Fruit fly (Drosophila melanogaster) whole organism, embryonic: ENCODE data around the gene ph-p.

Experiments used
- Adf1 ChIP-seq: fragments of 200-800 bp; sonication (Bioruptor generic); IDR thresholded peaks from 2 replicates; pipeline ENCODE4 v1.3.6; 2022; ENCODE audit warnings: missing biosample characterization, missing genetic modification characterization
- Atf6 ChIP-seq: fragments of 200-800 bp; sonication (Bioruptor generic); IDR thresholded peaks from 2 replicates; pipeline ENCODE4 v1.3.6; 2022; ENCODE audit warnings: missing biosample characterization, missing genetic modification characterization
- BEAF-32 ChIP-seq: fragments of 200-800 bp; sonication (Bioruptor generic); optimal IDR thresholded peaks from 3 replicates; lab custom pipeline; 2017; ENCODE audit warnings: missing biosample characterization, missing genetic modification characterization, mild to moderate bottlenecking, moderate library complexity, missing genetic modification reagents
- CG10267 ChIP-seq: fragments of 200-800 bp; sonication (Bioruptor generic); optimal IDR thresholded peaks from 2 replicates; lab custom pipeline; 2018; ENCODE audit warnings: missing biosample characterization, mild to moderate bottlenecking, missing genetic modification characterization, moderate library complexity
- CG11696 ChIP-seq: fragments of 200-800 bp; sonication (Bioruptor generic); IDR thresholded peaks from 2 replicates; pipeline ENCODE4 v1.3.6; 2022; ENCODE audit warnings: missing biosample characterization, missing genetic modification characterization
- CG14050 ChIP-seq: fragments of 200-800 bp; sonication (Bioruptor generic); IDR thresholded peaks from 3 replicates; pipeline ENCODE4 v1.3.6; 2022; ENCODE audit warnings: missing biosample characterization, missing genetic modification characterization
- CG15479 ChIP-seq: fragments of 200-800 bp; sonication (Bioruptor generic); optimal IDR thresholded peaks from 3 replicates; lab custom pipeline; 2019; ENCODE audit warnings: missing biosample characterization, mild to moderate bottlenecking, missing genetic modification characterization, moderate library complexity
- CG17186 ChIP-seq: fragments of 200-800 bp; sonication (Bioruptor generic); optimal IDR thresholded peaks from 3 replicates; lab custom pipeline; 2017; ENCODE audit warnings: missing biosample characterization, missing genetic modification reagents, missing genetic modification characterization
- CG2116 ChIP-seq: fragments of 200-800 bp; sonication (Bioruptor generic); optimal IDR thresholded peaks from 3 replicates; lab custom pipeline; 2018; ENCODE audit warnings: missing biosample characterization, mild to moderate bottlenecking, missing genetic modification characterization
- CG30403 ChIP-seq: fragments of 200-800 bp; sonication (Bioruptor generic); optimal IDR thresholded peaks from 3 replicates; lab custom pipeline; 2016; ENCODE audit warnings: missing biosample characterization, missing genetic modification characterization
- CG31441 ChIP-seq: fragments of 200-800 bp; sonication (Bioruptor generic); IDR thresholded peaks from 2 replicates; pipeline ENCODE4 v1.3.6; 2022; ENCODE audit warnings: missing biosample characterization, missing genetic modification characterization
- CG6654 ChIP-seq: fragments of 200-800 bp; sonication (Bioruptor generic); optimal IDR thresholded peaks from 2 replicates; lab custom pipeline; 2017; ENCODE audit warnings: missing biosample characterization, mild to moderate bottlenecking, missing genetic modification characterization
- CG6683 ChIP-seq: fragments of 200-800 bp; sonication (Bioruptor generic); optimal IDR thresholded peaks from 2 replicates; lab custom pipeline; 2017; ENCODE audit warnings: missing biosample characterization, mild to moderate bottlenecking, missing genetic modification characterization, missing genetic modification reagents
- CG6765 ChIP-seq: fragments of 200-800 bp; sonication (Bioruptor generic); optimal IDR thresholded peaks from 3 replicates; lab custom pipeline; 2017; ENCODE audit warnings: missing biosample characterization, mild to moderate bottlenecking, missing genetic modification characterization
- CG7745 ChIP-seq: fragments of 200-800 bp; sonication (Bioruptor generic); optimal IDR thresholded peaks from 2 replicates; lab custom pipeline; 2018; ENCODE audit warnings: missing biosample characterization, mild to moderate bottlenecking, missing genetic modification characterization, moderate library complexity
- CG7963 ChIP-seq: fragments of 200-800 bp; sonication (Bioruptor generic); IDR thresholded peaks from 3 replicates; pipeline ENCODE4 v1.3.6; 2022; ENCODE audit warnings: missing biosample characterization, missing genetic modification characterization; ENCODE audit not compliant: partially characterized antibody
- CG8359 ChIP-seq: fragments of 200-800 bp; sonication (Bioruptor generic); optimal IDR thresholded peaks from 2 replicates; lab custom pipeline; 2017; ENCODE audit warnings: missing biosample characterization, mild to moderate bottlenecking, missing genetic modification characterization, borderline replicate concordance
- CG8388 ChIP-seq: fragments of 200-800 bp; sonication (Bioruptor generic); optimal IDR thresholded peaks from 2 replicates; lab custom pipeline; 2019; ENCODE audit warnings: missing biosample characterization, mild to moderate bottlenecking, missing genetic modification characterization, moderate library complexity
- D ChIP-seq, 2 experiments: fragments of 200-800 bp in 1 of 2; fragments of >200 bp in 1 of 2; sonication (Bioruptor generic) in 1 of 2; optimal IDR thresholded peaks; 2 replicates in 1 of 2; 3 replicates in 1 of 2; lab custom pipeline; 2017; ENCODE audit warnings: mild to moderate bottlenecking in 1 of 2, missing biosample characterization in 1 of 2, missing genetic modification characterization in 1 of 2, missing genetic modification reagents in 1 of 2
- Dfd ChIP-seq, 2 experiments: fragments of >200 bp; optimal IDR thresholded peaks; 2 replicates each; lab custom pipeline; 2017; ENCODE audit warnings: missing biosample characterization in 2 of 2, missing genetic modification characterization in 2 of 2
- Dp ChIP-seq: fragments of 200-800 bp; sonication (Bioruptor generic); optimal IDR thresholded peaks from 2 replicates; lab custom pipeline; 2018; ENCODE audit warnings: missing biosample characterization, mild to moderate bottlenecking, missing genetic modification characterization, moderate library complexity
- Eip74EF ChIP-seq, 2 experiments: fragments of 200-800 bp in 1 of 2; fragments of >200 bp in 1 of 2; sonication (Bioruptor generic) in 1 of 2; optimal IDR thresholded peaks; 2 replicates each; lab custom pipeline; 2017 to 2019; ENCODE audit warnings: missing biosample characterization in 2 of 2, missing genetic modification characterization in 2 of 2, mild to moderate bottlenecking in 1 of 2, moderate library complexity in 1 of 2
- Gug ChIP-seq: fragments of 200-800 bp; sonication (Bioruptor generic); IDR thresholded peaks from 4 replicates; pipeline ENCODE4 v1.3.6; 2022; ENCODE audit warnings: missing biosample characterization, missing genetic modification characterization
- NfI ChIP-seq: fragments of 200-800 bp; sonication (Bioruptor generic); optimal IDR thresholded peaks from 3 replicates; lab custom pipeline; 2018; ENCODE audit warnings: missing biosample characterization, mild to moderate bottlenecking, missing genetic modification characterization, moderate library complexity
- Oli ChIP-seq: fragments of 200-800 bp; sonication (Bioruptor generic); optimal IDR thresholded peaks from 2 replicates; lab custom pipeline; 2018; ENCODE audit warnings: missing biosample characterization, mild to moderate bottlenecking, missing genetic modification characterization, moderate library complexity
- Scr ChIP-seq: fragments of 200-800 bp; sonication (Bioruptor generic); IDR thresholded peaks from 2 replicates; pipeline ENCODE4 v1.3.6; 2022; ENCODE audit warnings: missing biosample characterization, missing genetic modification characterization; ENCODE audit not compliant: partially characterized antibody
- Tbp ChIP-seq: fragments of >200 bp; optimal IDR thresholded peaks from 2 replicates; lab custom pipeline; 2018; ENCODE audit warnings: missing biosample characterization, missing genetic modification characterization
- ato ChIP-seq: fragments of 200-800 bp; sonication (Bioruptor generic); IDR thresholded peaks from 2 replicates; pipeline ENCODE4 v1.3.6; 2022; ENCODE audit warnings: missing biosample characterization, missing genetic modification characterization; ENCODE audit not compliant: partially characterized antibody
- az2 ChIP-seq: fragments of 200-800 bp; sonication (Bioruptor generic); optimal IDR thresholded peaks from 3 replicates; lab custom pipeline; 2016; ENCODE audit warnings: missing biosample characterization, missing genetic modification characterization
- cad ChIP-seq: fragments of >200 bp; optimal IDR thresholded peaks from 2 replicates; lab custom pipeline; 2017; ENCODE audit warnings: missing biosample characterization, missing genetic modification characterization
- cg ChIP-seq: fragments of 200-800 bp; sonication (Bioruptor generic); optimal IDR thresholded peaks from 3 replicates; lab custom pipeline; 2019; ENCODE audit warnings: missing biosample characterization, mild to moderate bottlenecking, missing genetic modification characterization, moderate library complexity
- chinmo ChIP-seq: fragments of 200-800 bp; sonication (Bioruptor generic); IDR thresholded peaks from 4 replicates; pipeline ENCODE4 v1.3.6; 2022; ENCODE audit warnings: missing biosample characterization, missing genetic modification characterization; ENCODE audit not compliant: partially characterized antibody
- dm ChIP-seq: fragments of 200-800 bp; sonication (Bioruptor generic); optimal IDR thresholded peaks from 3 replicates; lab custom pipeline; 2016; ENCODE audit warnings: missing biosample characterization, missing genetic modification characterization
- hb ChIP-seq: fragments of 200-800 bp; sonication (Bioruptor generic); IDR thresholded peaks from 3 replicates; pipeline ENCODE4 v1.3.6; 2022; ENCODE audit warnings: missing biosample characterization, missing genetic modification characterization; ENCODE audit not compliant: partially characterized antibody
- hkb ChIP-seq, 2 experiments: fragments of 200-800 bp in 1 of 2; fragments of >200 bp in 1 of 2; sonication (Bioruptor generic) in 1 of 2; IDR thresholded peaks in 1 of 2; optimal IDR thresholded peaks in 1 of 2; 2 replicates each; pipeline versions ENCODE4 v1.3.6 to Lab custom; 2017 to 2022; ENCODE audit warnings: missing biosample characterization in 1 of 2, missing genetic modification characterization in 1 of 2
- knrl ChIP-seq: fragments of 200-800 bp; sonication (Bioruptor generic); IDR thresholded peaks from 3 replicates; pipeline ENCODE4 v1.3.6; 2022; ENCODE audit warnings: missing biosample characterization, missing genetic modification characterization; ENCODE audit not compliant: partially characterized antibody
- lola ChIP-seq, 3 experiments: fragments of >200 bp in 2 of 3; fragments of 200-800 bp in 1 of 3; sonication (Bioruptor generic) in 1 of 3; optimal IDR thresholded peaks; 2 replicates each; lab custom pipeline; 2017 to 2019; ENCODE audit warnings: missing biosample characterization in 3 of 3, missing genetic modification characterization in 3 of 3, mild to moderate bottlenecking in 1 of 3, moderate library complexity in 1 of 3
- mld ChIP-seq: fragments of 200-800 bp; sonication (Bioruptor generic); IDR thresholded peaks from 3 replicates; pipeline ENCODE4 v1.3.6; 2022; ENCODE audit warnings: missing biosample characterization, missing genetic modification characterization; ENCODE audit not compliant: partially characterized antibody
- ranshi ChIP-seq: fragments of 200-800 bp; sonication (Bioruptor generic); IDR thresholded peaks from 2 replicates; pipeline ENCODE4 v1.3.6; 2022; ENCODE audit warnings: missing biosample characterization, missing genetic modification characterization
- sc ChIP-seq, 3 experiments: fragments of >200 bp in 2 of 3; fragments of 200-800 bp in 1 of 3; sonication (Bioruptor generic) in 1 of 3; optimal IDR thresholded peaks; 2 replicates in 2 of 3; 3 replicates in 1 of 3; lab custom pipeline; 2017; ENCODE audit warnings: mild to moderate bottlenecking in 1 of 3, missing biosample characterization in 1 of 3, missing genetic modification characterization in 1 of 3, missing genetic modification reagents in 1 of 3
- scrt ChIP-seq: fragments of 200-800 bp; sonication (Bioruptor generic); optimal IDR thresholded peaks from 2 replicates; lab custom pipeline; 2018; ENCODE audit warnings: missing biosample characterization, mild to moderate bottlenecking, missing genetic modification characterization, moderate library complexity
- tna ChIP-seq: fragments of 200-800 bp; sonication (Bioruptor generic); IDR thresholded peaks from 2 replicates; pipeline ENCODE4 v1.3.6; 2022; ENCODE audit warnings: missing biosample characterization, missing genetic modification characterization; ENCODE audit not compliant: partially characterized antibody
- toy ChIP-seq: fragments of 200-800 bp; sonication (Bioruptor generic); IDR thresholded peaks from 2 replicates; pipeline ENCODE4 v1.3.6; 2022; ENCODE audit warnings: missing biosample characterization, missing genetic modification characterization
- tx ChIP-seq: fragments of 200-800 bp; sonication (Bioruptor generic); optimal IDR thresholded peaks from 2 replicates; lab custom pipeline; 2016; ENCODE audit warnings: missing biosample characterization, missing genetic modification characterization
- unc-4 ChIP-seq: fragments of 200-800 bp; sonication (Bioruptor generic); IDR thresholded peaks from 2 replicates; pipeline ENCODE4 v1.3.6; 2022; ENCODE audit warnings: missing biosample characterization, missing genetic modification characterization; ENCODE audit not compliant: partially characterized antibody
- yki ChIP-seq: fragments of >200 bp; optimal IDR thresholded peaks from 3 replicates; lab custom pipeline; 2018
- zen2 ChIP-seq: fragments of 200-800 bp; sonication (Bioruptor generic); IDR thresholded peaks from 3 replicates; pipeline ENCODE4 v1.3.6; 2022; ENCODE audit warnings: missing biosample characterization, missing genetic modification characterization; ENCODE audit not compliant: partially characterized antibody

Gene ph-p

dm6 chrX:2184563-2184962 is 46.4 kb upstream of the ph-p start, which contains the start of the genes Nmd3 and CG17776 (continued):
- TF ChIP-seq az2 (no peak), Tbp (GFP tag; lab: Kevin White, UChicago) (peak; percentile 30), ato (GFP tag; lab: Robert Waterston, UW) (peak; percentile 44; the same call in 1 of the 2 replicates), ranshi (GFP tag; lab: Robert Waterston, UW) (no peak), CG7745 (tag; lab: Kevin White, UChicago) (no peak), BEAF-32 (peak; percentile 68), hb (GFP tag; lab: Robert Waterston, UW) (peak; percentile 80), tna (GFP tag; lab: Robert Waterston, UW) (peak; percentile 70), Adf1 (GFP tag; lab: Robert Waterston, UW) (no peak), CG10267 (peak; percentile 17), Scr (peak; percentile 73), CG2116 (GFP tag; lab: Kevin White, UChicago) (peak; percentile 77), toy (GFP tag; lab: Robert Waterston, UW) (no peak), Gug (no peak), Oli (tag; lab: Kevin White, UChicago) (no peak), Atf6 (no peak), CG14050 (no peak), Eip74EF (GFP tag; optimal IDR thresholded peaks at IDR 0.05; lab: Kevin White, UChicago) (no peak), zen2 (GFP tag; lab: Robert Waterston, UW) (peak; percentile 63; the same call in 2 of the 3 replicates), CG30403 (GFP tag; lab: Kevin White, UChicago) (peak; percentile 10), lola (GFP tag; optimal IDR thresholded peaks at IDR 0.05; lab: Kevin White, UChicago) (peak in 1 of 3 experiments; percentile 15), knrl (GFP tag; lab: Robert Waterston, UW) (peak; percentile 58; the same call in 2 of the 3 replicates), dm (GFP tag; lab: Kevin White, UChicago) (peak; percentile 93), CG17186 (peak; percentile 33), chinmo (GFP tag; lab: Robert Waterston, UW) (0 out of 4 replicates have a peak, but pooled peaks have one; percentile 17), CG8359 (no peak), CG11696 (GFP tag; lab: Robert Waterston, UW) (no peak), Dfd (GFP tag; optimal IDR thresholded peaks at IDR 0.05; lab: Kevin White, UChicago) (no peak), CG8388 (GFP tag; lab: Kevin White, UChicago) (no peak), D (optimal IDR thresholded peaks at IDR 0.05; lab: Kevin White, UChicago) (no peak), D (GFP tag; optimal IDR thresholded peaks at IDR 0.05; lab: Kevin White, UChicago) (no peak), cad (GFP tag; lab: Kevin White, UChicago) (no peak), CG31441 (GFP tag; lab: Robert Waterston, UW) (no peak), unc-4 (peak; percentile 69), CG6765 (GFP tag; lab: Kevin White, UChicago) (no peak), hkb (optimal IDR thresholded peaks at IDR 0.05; lab: Kevin White, UChicago) (no peak), hkb (GFP tag; IDR thresholded peaks at IDR 0.05; lab: Robert Waterston, UW) (no peak), tx (GFP tag; lab: Kevin White, UChicago) (no peak), CG7963 (GFP tag; lab: Robert Waterston, UW) (0 out of 3 replicates have a peak, but pooled peaks have one; percentile 12), yki (lab: Kevin White, UChicago) (no peak), sc (optimal IDR thresholded peaks at IDR 0.05; lab: Kevin White, UChicago) (no peak), sc (GFP tag; optimal IDR thresholded peaks at IDR 0.05; lab: Kevin White, UChicago) (no peak), CG6683 (no peak), mld (peak; percentile 58; the same call in 1 of the 3 replicates), Dp (GFP tag; lab: Kevin White, UChicago) (peak; percentile 42), cg (GFP tag; lab: Kevin White, UChicago) (peak; percentile 3), CG15479 (no peak), CG6654 (GFP tag; lab: Kevin White, UChicago) (no peak), NfI (GFP tag; lab: Kevin White, UChicago) (no peak), scrt (GFP tag; lab: Kevin White, UChicago) (no peak)
